Fruit fly (Drosophila melanogaster) whole organism, wandering third instar larva: ENCODE measurements around the gene CG7714.

Experiments used
- Abd-B ChIP-seq: fragments of >200 bp; optimal IDR thresholded peaks from 2 replicates; lab custom pipeline; 2017; ENCODE audit warnings: missing biosample characterization, missing genetic modification characterization
- CG32264 ChIP-seq: fragments of 200-800 bp; sonication (Bioruptor generic); optimal IDR thresholded peaks from 2 replicates; lab custom pipeline; 2016; ENCODE audit warnings: missing biosample characterization, missing genetic modification characterization
- CG9705 ChIP-seq: fragments of 200-800 bp; sonication (Bioruptor generic); optimal IDR thresholded peaks from 2 replicates; lab custom pipeline; 2018; ENCODE audit warnings: missing biosample characterization, mild to moderate bottlenecking, missing genetic modification characterization
- CrebA ChIP-seq: fragments of 200-800 bp; sonication (Bioruptor generic); optimal IDR thresholded peaks from 2 replicates; lab custom pipeline; 2016; ENCODE audit warnings: missing biosample characterization, mild to moderate bottlenecking, missing genetic modification characterization, borderline replicate concordance
- Dfd ChIP-seq: fragments of >200 bp; optimal IDR thresholded peaks from 2 replicates; lab custom pipeline; 2017; ENCODE audit warnings: missing biosample characterization, missing genetic modification characterization
- Dif ChIP-seq: fragments of 200-275, 200-300 bp; sonication (Bioruptor generic); optimal IDR thresholded peaks from 2 replicates; lab custom pipeline; 2018; ENCODE audit warnings: missing biosample characterization, missing genetic modification characterization; ENCODE audit not compliant: partially characterized antibody
- GATAd ChIP-seq: sonication (Bioruptor generic); optimal IDR thresholded peaks from 2 replicates; lab custom pipeline; 2016; ENCODE audit warnings: missing biosample characterization, missing genetic modification characterization
- HLH106 ChIP-seq: fragments of 200-800 bp; optimal IDR thresholded peaks from 3 replicates; lab custom pipeline; 2019; ENCODE audit warnings: missing biosample characterization, mild to moderate bottlenecking, missing genetic modification characterization, moderate library complexity
- Hnf4 ChIP-seq: fragments of 200-800 bp; sonication (Bioruptor generic); optimal IDR thresholded peaks from 2 replicates; lab custom pipeline; 2016; ENCODE audit warnings: missing biosample characterization, mild to moderate bottlenecking, missing genetic modification characterization
- Hr78 ChIP-seq: fragments of >200 bp; optimal IDR thresholded peaks from 2 replicates; lab custom pipeline; 2017; ENCODE audit warnings: missing biosample characterization, missing genetic modification characterization
- Jra ChIP-seq: sonication (Bioruptor generic); optimal IDR thresholded peaks from 2 replicates; lab custom pipeline; 2016; ENCODE audit warnings: missing biosample characterization, missing genetic modification characterization
- Mio ChIP-seq: sonication (Bioruptor generic); optimal IDR thresholded peaks from 2 replicates; lab custom pipeline; 2016; ENCODE audit warnings: missing biosample characterization, missing genetic modification characterization
- Myc ChIP-seq: fragments of >200 bp; optimal IDR thresholded peaks from 2 replicates; lab custom pipeline; 2017
- N ChIP-seq: fragments of >200 bp; optimal IDR thresholded peaks from 2 replicates; lab custom pipeline; 2018; ENCODE audit warnings: missing biosample characterization, missing external identifiers, missing genetic modification characterization
- OdsH ChIP-seq: fragments of 200-800 bp; sonication (Bioruptor generic); optimal IDR thresholded peaks from 2 replicates; lab custom pipeline; 2016; ENCODE audit warnings: missing biosample characterization, mild to moderate bottlenecking, missing genetic modification characterization
- Rel ChIP-seq, 2 experiments: fragments of 200-800 bp; sonication (Bioruptor generic) in 1 of 2; optimal IDR thresholded peaks; 2 replicates in 1 of 2; 3 replicates in 1 of 2; lab custom pipeline; 2016 to 2019; ENCODE audit warnings: mild to moderate bottlenecking in 2 of 2, missing biosample characterization in 2 of 2, missing genetic modification characterization in 2 of 2, moderate library complexity in 1 of 2
- Sp1 ChIP-seq: fragments of 200-800 bp; sonication (Bioruptor generic); optimal IDR thresholded peaks from 3 replicates; lab custom pipeline; 2019; ENCODE audit warnings: missing biosample characterization, mild to moderate bottlenecking, missing genetic modification characterization, moderate library complexity
- Vsx2 ChIP-seq: fragments of 200-300, 225-300 bp; sonication (Bioruptor generic); optimal IDR thresholded peaks from 2 replicates; lab custom pipeline; 2018; ENCODE audit warnings: missing biosample characterization, missing genetic modification characterization; ENCODE audit not compliant: partially characterized antibody
- br ChIP-seq: fragments of 200-800 bp; sonication (Bioruptor generic); optimal IDR thresholded peaks from 2 replicates; lab custom pipeline; 2016; ENCODE audit warnings: missing biosample characterization, missing genetic modification characterization
- dl ChIP-seq, 2 experiments: fragments of 175-275, 200-275 bp in 1 of 2; fragments of 200-275 bp in 1 of 2; sonication (Bioruptor generic); optimal IDR thresholded peaks; lab custom pipeline; 2018; ENCODE audit warnings: mild to moderate bottlenecking in 2 of 2, missing biosample characterization in 2 of 2, missing genetic modification characterization in 2 of 2, moderate library complexity in 2 of 2; ENCODE audit not compliant: partially characterized antibody in 2 of 2, insufficient read depth in 1 of 2
- dmrt93B ChIP-seq: fragments of 200-800 bp; sonication (Bioruptor generic); optimal IDR thresholded peaks from 2 replicates; lab custom pipeline; 2018; ENCODE audit warnings: missing biosample characterization, mild to moderate bottlenecking, missing genetic modification characterization
- dsf ChIP-seq: sonication (Bioruptor generic); optimal IDR thresholded peaks from 2 replicates; lab custom pipeline; 2016; ENCODE audit warnings: missing biosample characterization, missing genetic modification characterization, borderline replicate concordance
- ey ChIP-seq: fragments of 200-800 bp; sonication (Bioruptor generic); optimal IDR thresholded peaks from 2 replicates; lab custom pipeline; 2016; ENCODE audit warnings: missing biosample characterization, missing genetic modification characterization
- foxo ChIP-seq, 2 experiments: fragments of 200-800 bp; sonication (Bioruptor generic); optimal IDR thresholded peaks; 2 replicates in 1 of 2; 3 replicates in 1 of 2; lab custom pipeline; 2016 to 2017; ENCODE audit warnings: missing biosample characterization in 2 of 2, missing genetic modification characterization in 2 of 2
- fru ChIP-seq: fragments of 200-800 bp; sonication (Bioruptor generic); optimal IDR thresholded peaks from 3 replicates; lab custom pipeline; 2016; ENCODE audit warnings: missing biosample characterization, mild to moderate bottlenecking, missing genetic modification characterization
- h ChIP-seq: fragments of 200-800 bp; sonication (Bioruptor generic); optimal IDR thresholded peaks from 3 replicates; lab custom pipeline; 2016; ENCODE audit warnings: missing biosample characterization, mild to moderate bottlenecking, missing genetic modification characterization
- jim ChIP-seq: fragments of 175-275, 200-325 bp; sonication (Bioruptor generic); optimal IDR thresholded peaks from 2 replicates; lab custom pipeline; 2016; ENCODE audit warnings: missing biosample characterization, mild to moderate bottlenecking, missing genetic modification characterization
- lola ChIP-seq: fragments of >200 bp; optimal IDR thresholded peaks from 2 replicates; lab custom pipeline; 2017; ENCODE audit warnings: missing biosample characterization, missing genetic modification characterization
- pan ChIP-seq: fragments of >200 bp; optimal IDR thresholded peaks from 2 replicates; lab custom pipeline; 2017
- psq ChIP-seq: fragments of 200-800 bp; sonication (Bioruptor generic); optimal IDR thresholded peaks from 3 replicates; lab custom pipeline; 2017; ENCODE audit warnings: missing biosample characterization, mild to moderate bottlenecking, missing genetic modification characterization, moderate library complexity
- rgr ChIP-seq: fragments of 200-800 bp; sonication (Bioruptor generic); optimal IDR thresholded peaks from 3 replicates; lab custom pipeline; 2016; ENCODE audit warnings: missing biosample characterization, mild to moderate bottlenecking, missing genetic modification characterization
- sage ChIP-seq: fragments of 200-800 bp; sonication (Bioruptor generic); optimal IDR thresholded peaks from 2 replicates; lab custom pipeline; 2016; ENCODE audit warnings: missing biosample characterization, mild to moderate bottlenecking, missing genetic modification characterization
- tai ChIP-seq: sonication (Bioruptor generic); optimal IDR thresholded peaks from 2 replicates; lab custom pipeline; 2016; ENCODE audit warnings: missing biosample characterization, missing genetic modification characterization

The CG7714 gene

dm6 chr3R:18692619-18693018, 33.6 kb downstream of the CG7714 start, which contains the start of gene Muc91C:
Gene Muc91C, minus strand, starts transcription at chr3R:18692719.
- no peak for TF ChIP-seq OdsH (GFP tag; lab: Kevin White, UChicago)
- TF ChIP-seq ey (GFP tag; lab: Kevin White, UChicago), result no peak
- TF ChIP-seq CrebA (GFP tag; lab: Kevin White, UChicago), result no peak
- no peak for TF ChIP-seq Hnf4 (GFP tag; lab: Kevin White, UChicago)
- no peak for TF ChIP-seq Rel (GFP tag; optimal IDR thresholded peaks at IDR 0.05; lab: Kevin White, UChicago)
- no peak for TF ChIP-seq Rel (tag; optimal IDR thresholded peaks at IDR 0.05; lab: Kevin White, UChicago)
- no peak for TF ChIP-seq dmrt93B (GFP tag; lab: Kevin White, UChicago)
- no peak for TF ChIP-seq jim
- TF ChIP-seq dl (GFP tag; optimal IDR thresholded peaks at IDR 0.05; lab: Kevin White, UChicago; ENCODE audit: insufficient read depth in 1 of 2, partially characterized antibody in 2 of 2), result no peak
- TF ChIP-seq GATAd (GFP tag; lab: Kevin White, UChicago), result no peak
- no peak for TF ChIP-seq Sp1 (GFP tag; lab: Kevin White, UChicago)
- no peak for TF ChIP-seq HLH106 (tag; lab: Kevin White, UChicago)
- TF ChIP-seq N (GFP tag; lab: Kevin White, UChicago), result no peak
- no peak for TF ChIP-seq rgr (GFP tag; lab: Kevin White, UChicago)
- no peak for TF ChIP-seq foxo (GFP tag; optimal IDR thresholded peaks at IDR 0.05; lab: Kevin White, UChicago)
- no peak for TF ChIP-seq Hr78 (GFP tag; lab: Kevin White, UChicago)

- no peak for TF ChIP-seq lola (GFP tag; lab: Kevin White, UChicago)
- no peak for TF ChIP-seq Abd-B (GFP tag; lab: Kevin White, UChicago)
- TF ChIP-seq sage (GFP tag; lab: Kevin White, UChicago), result no peak
- TF ChIP-seq Dfd, result no peak
- TF ChIP-seq CG32264 (GFP tag; lab: Kevin White, UChicago), result no peak
- no peak for TF ChIP-seq dl (GFP tag; optimal IDR thresholded peaks at IDR 0.05; lab: Kevin White, UChicago; ENCODE audit: insufficient read depth in 1 of 2, partially characterized antibody in 2 of 2)
- no peak for TF ChIP-seq psq (GFP tag; lab: Kevin White, UChicago)
- TF ChIP-seq h, result no peak
- TF ChIP-seq HLH106 (tag; lab: Kevin White, UChicago), result no peak
- no peak for TF ChIP-seq pan (lab: Kevin White, UChicago)
- TF ChIP-seq fru (GFP tag; lab: Kevin White, UChicago), result no peak
- no peak for TF ChIP-seq foxo (GFP tag; optimal IDR thresholded peaks at IDR 0.05; lab: Kevin White, UChicago)
- no peak for TF ChIP-seq rgr (GFP tag; lab: Kevin White, UChicago)
- TF ChIP-seq CG9705, result no peak
- TF ChIP-seq Jra (GFP tag; lab: Kevin White, UChicago), result no peak
- no peak for TF ChIP-seq tai
- TF ChIP-seq, all 38 proteins: peak for 0
These were observed 45.2 kb downstream of the CG7714 start for dm6 chr3R:18681054-18681453.

- no peak for TF ChIP-seq dsf (GFP tag; lab: Kevin White, UChicago)
- no peak for TF ChIP-seq rgr (GFP tag; lab: Kevin White, UChicago)
- no peak for TF ChIP-seq CG32264 (GFP tag; lab: Kevin White, UChicago)
- no peak for TF ChIP-seq dl (GFP tag; optimal IDR thresholded peaks at IDR 0.05; lab: Kevin White, UChicago; ENCODE audit: insufficient read depth in 1 of 2, partially characterized antibody in 2 of 2)
- TF ChIP-seq OdsH (GFP tag; lab: Kevin White, UChicago), result no peak
- TF ChIP-seq pan (lab: Kevin White, UChicago), result no peak
- TF ChIP-seq ey (GFP tag; lab: Kevin White, UChicago), result no peak
- TF ChIP-seq GATAd (GFP tag; lab: Kevin White, UChicago), result no peak
- no peak for TF ChIP-seq Abd-B (GFP tag; lab: Kevin White, UChicago)
- TF ChIP-seq HLH106 (tag; lab: Kevin White, UChicago), result no peak
- TF ChIP-seq br (GFP tag; lab: Kevin White, UChicago), result no peak
- TF ChIP-seq fru (GFP tag; lab: Kevin White, UChicago), result no peak
- TF ChIP-seq Myc (lab: Kevin White, UChicago), result no peak
- no peak for TF ChIP-seq Vsx2 (GFP tag; lab: Kevin White, UChicago)
- no peak for TF ChIP-seq Dif (GFP tag; lab: Kevin White, UChicago)
- TF ChIP-seq CrebA (GFP tag; lab: Kevin White, UChicago), result no peak
- no peak for TF ChIP-seq Sp1 (GFP tag; lab: Kevin White, UChicago)
- TF ChIP-seq Mio (GFP tag; lab: Kevin White, UChicago), result no peak
These were observed 45.9 kb downstream of the CG7714 start, which contains the start of the genes CG46318 and ChT for dm6 chr3R:18680332-18680731. Gene CG46318, plus strand, starts transcription at chr3R:18680604. Gene ChT, plus strand, starts transcription at chr3R:18680604.
